Worm (Caenorhabditis elegans) whole organism, L3 larva: ENCODE measurements around the gene ZK1010.8.

ENCODE experiments used
- ama-1 ChIP-seq: fragments of 150-350 bp; optimal IDR thresholded peaks from 2 replicates; lab custom pipeline; 2018
- nhr-12 ChIP-seq: fragments of 150-350 bp; optimal IDR thresholded peaks from 2 replicates; lab custom pipeline; 2014; ENCODE audit warnings: missing biosample characterization, missing genetic modification characterization

DNA sequence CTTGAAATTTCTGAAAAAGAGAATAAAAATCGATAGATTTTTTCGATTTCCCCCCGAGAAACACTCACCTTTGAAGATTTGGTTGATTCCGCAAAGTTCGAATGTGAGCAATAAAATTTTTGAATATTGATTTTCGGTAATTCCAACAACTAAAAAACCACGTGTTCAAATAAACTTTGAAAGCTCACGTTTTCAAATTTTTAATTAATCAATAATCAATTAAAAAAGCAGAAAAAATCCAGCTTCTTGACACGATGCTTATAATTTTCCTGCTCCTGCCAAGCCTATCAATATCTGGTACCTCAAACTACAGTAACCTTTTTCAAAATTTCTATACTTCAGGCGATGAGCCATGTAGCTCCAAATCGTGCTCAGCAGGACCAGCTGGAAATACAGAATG, 13.1 kb downstream of the ZK1010.8 start, which contains the start of gene ZK1010.5:
- TF ChIP-seq ama-1: no peak
- TF ChIP-seq nhr-12 (tag; lab: Kevin White, UChicago): no peak
